Worm (Caenorhabditis elegans): Measurements from ENCODE around the gene R151.1.

DNA sequence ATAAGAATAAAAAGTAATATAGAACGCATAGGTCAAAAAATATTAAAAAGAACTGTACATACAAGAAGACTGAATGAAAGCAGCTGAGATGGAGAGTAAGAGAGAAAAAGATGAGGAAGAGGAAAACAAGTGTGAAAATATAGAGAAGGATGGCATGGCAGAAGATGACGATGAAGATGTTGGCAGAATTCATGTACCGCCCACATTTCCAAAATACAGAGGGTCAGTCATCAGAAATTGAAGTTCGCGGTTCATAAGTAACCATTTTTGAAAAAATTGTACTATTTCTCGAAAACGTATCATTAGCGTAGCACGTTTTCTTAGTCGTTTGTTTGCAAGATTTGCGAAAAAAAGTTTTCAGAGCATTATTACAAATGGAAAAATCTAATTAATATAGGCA lies 31.4 kb downstream of the R151.1 start, which contains the start of gene zmp-6:
- no peak for TF ChIP-seq mep-1 (tag; optimal IDR thresholded peaks at IDR 0.05)
- no peak for TF ChIP-seq ceh-39 (tag; optimal IDR thresholded peaks at IDR 0.05)
- TF ChIP-seq lin-13 (tag; optimal IDR thresholded peaks at IDR 0.05) = no peak
- TF ChIP-seq ztf-11 (tag; optimal IDR thresholded peaks at IDR 0.05) = no peak
- no peak for TF ChIP-seq blmp-1 (tag; optimal IDR thresholded peaks at IDR 0.05)
- no peak for TF ChIP-seq elt-3 (tag; optimal IDR thresholded peaks at IDR 0.05)
- TF ChIP-seq nhr-12 (tag; optimal IDR thresholded peaks at IDR 0.05) = no peak
- TF ChIP-seq lsy-2 (tag; optimal IDR thresholded peaks at IDR 0.05) = no peak
- TF ChIP-seq unc-62 (GFP tag; optimal IDR thresholded peaks at IDR 0.05) = no peak
- no peak for TF ChIP-seq nhr-2 (tag; optimal IDR thresholded peaks at IDR 0.05)
- no peak for TF ChIP-seq snpc-4 (tag; optimal IDR thresholded peaks at IDR 0.05)
- TF ChIP-seq tbx-8 (GFP tag; optimal IDR thresholded peaks at IDR 0.05) = no peak
